Fruit fly (Drosophila melanogaster) whole organism, embryonic: Measurements from ENCODE around the gene Dpp10.
A peak's percentile ranks its signal among the peaks of the same experiment; 100 is the strongest.

ENCODE experiments used
- Aef1 ChIP-seq: fragments of 200-800 bp; sonication (Bioruptor generic); IDR thresholded peaks from 3 replicates; pipeline ENCODE4 v1.3.6; 2022; ENCODE audit warnings: missing biosample characterization, missing genetic modification characterization
- CG10543 ChIP-seq: fragments of 200-800 bp; sonication (Bioruptor generic); optimal IDR thresholded peaks from 3 replicates; lab custom pipeline; 2017; ENCODE audit warnings: missing biosample characterization, mild to moderate bottlenecking, missing genetic modification characterization, moderate library complexity
- CG10959 ChIP-seq: fragments of 200-800 bp; sonication (Bioruptor generic); IDR thresholded peaks from 2 replicates; pipeline ENCODE4 v1.3.6; 2022; ENCODE audit warnings: missing biosample characterization, missing genetic modification characterization
- CG15073 ChIP-seq: fragments of 200-800 bp; sonication (Bioruptor generic); optimal IDR thresholded peaks from 2 replicates; lab custom pipeline; 2016; ENCODE audit warnings: missing biosample characterization, missing genetic modification characterization
- CG17328 ChIP-seq: fragments of 200-800 bp; sonication (Bioruptor generic); IDR thresholded peaks from 2 replicates; pipeline ENCODE4 v1.3.6; 2022; ENCODE audit warnings: missing biosample characterization, missing genetic modification characterization
- CG17385 ChIP-seq: fragments of 200-800 bp; sonication (Bioruptor generic); optimal IDR thresholded peaks from 3 replicates; lab custom pipeline; 2018; ENCODE audit warnings: missing biosample characterization, mild to moderate bottlenecking, missing genetic modification characterization
- CG30020 ChIP-seq: fragments of 200-800 bp; optimal IDR thresholded peaks from 2 replicates; lab custom pipeline; 2019; ENCODE audit warnings: missing biosample characterization, mild to moderate bottlenecking, missing genetic modification characterization, moderate library complexity
- CG3065 ChIP-seq: fragments of 200-800 bp; sonication (Bioruptor generic); optimal IDR thresholded peaks from 2 replicates; lab custom pipeline; 2016; ENCODE audit warnings: missing biosample characterization, missing genetic modification characterization
- CG32772 ChIP-seq: fragments of 200-800 bp; sonication (Bioruptor generic); IDR thresholded peaks from 2 replicates; pipeline ENCODE4 v1.3.6; 2022; ENCODE audit warnings: missing biosample characterization, missing genetic modification characterization
- CG33557 ChIP-seq: fragments of 200-800 bp; sonication (Bioruptor generic); optimal IDR thresholded peaks from 2 replicates; lab custom pipeline; 2019; ENCODE audit warnings: missing biosample characterization, mild to moderate bottlenecking, missing genetic modification characterization, moderate library complexity
- CG34376 ChIP-seq: fragments of 200-800 bp; sonication (Bioruptor generic); optimal IDR thresholded peaks from 2 replicates; lab custom pipeline; 2018; ENCODE audit warnings: missing biosample characterization, mild to moderate bottlenecking, missing genetic modification characterization
- CG42726 ChIP-seq: fragments of 200-800 bp; sonication (Bioruptor generic); IDR thresholded peaks from 2 replicates; pipeline ENCODE4 v1.3.6; 2022; ENCODE audit warnings: missing biosample characterization, missing genetic modification characterization; ENCODE audit not compliant: partially characterized antibody
- CG4854 ChIP-seq: fragments of 200-800 bp; sonication (Bioruptor generic); optimal IDR thresholded peaks from 2 replicates; lab custom pipeline; 2016; ENCODE audit warnings: missing biosample characterization, missing genetic modification characterization, inconsistent platforms
- CG6854 ChIP-seq: fragments of 200-800 bp; sonication (Bioruptor generic); optimal IDR thresholded peaks from 3 replicates; lab custom pipeline; 2017; ENCODE audit warnings: missing biosample characterization, mild to moderate bottlenecking, missing genetic modification characterization
- CG7786 ChIP-seq: fragments of 200-800 bp; sonication (Bioruptor generic); optimal IDR thresholded peaks from 2 replicates; lab custom pipeline; 2016; ENCODE audit warnings: missing biosample characterization, missing genetic modification characterization
- CG7987 ChIP-seq: fragments of 200-800 bp; sonication (Bioruptor generic); optimal IDR thresholded peaks from 2 replicates; lab custom pipeline; 2018; ENCODE audit warnings: missing biosample characterization, mild to moderate bottlenecking, missing genetic modification characterization, moderate library complexity
- CG8359 ChIP-seq: fragments of 200-800 bp; sonication (Bioruptor generic); optimal IDR thresholded peaks from 2 replicates; lab custom pipeline; 2017; ENCODE audit warnings: missing biosample characterization, mild to moderate bottlenecking, missing genetic modification characterization, borderline replicate concordance
- CG9215 ChIP-seq: fragments of 200-800 bp; sonication (Bioruptor generic); IDR thresholded peaks from 2 replicates; pipeline ENCODE4 v1.3.6; 2022; ENCODE audit warnings: missing biosample characterization, missing genetic modification characterization
- CG9609 ChIP-seq: fragments of 200-800 bp; sonication (Bioruptor generic); optimal IDR thresholded peaks from 3 replicates; lab custom pipeline; 2016; ENCODE audit warnings: missing biosample characterization, missing genetic modification characterization
- CHES-1-like ChIP-seq: fragments of 200-800 bp; sonication (Bioruptor generic); optimal IDR thresholded peaks from 2 replicates; lab custom pipeline; 2016; ENCODE audit warnings: missing biosample characterization, missing genetic modification characterization
- Doc3 ChIP-seq: fragments of 200-800 bp; sonication (Bioruptor generic); IDR thresholded peaks from 3 replicates; pipeline ENCODE4 v1.3.6; 2022; ENCODE audit warnings: missing biosample characterization, missing genetic modification characterization; ENCODE audit not compliant: partially characterized antibody
- Dref ChIP-seq: fragments of 200-800 bp; sonication (Bioruptor generic); IDR thresholded peaks from 2 replicates; pipeline ENCODE4 v1.3.6; 2022; ENCODE audit warnings: missing biosample characterization, missing genetic modification characterization
- Ets97D ChIP-seq: fragments of 200-800 bp; sonication (Bioruptor generic); optimal IDR thresholded peaks from 3 replicates; lab custom pipeline; 2016; ENCODE audit warnings: missing biosample characterization, missing genetic modification characterization
- H2.0 ChIP-seq: fragments of 200-800 bp; sonication (Bioruptor generic); IDR thresholded peaks from 2 replicates; pipeline ENCODE4 v1.3.6; 2022; ENCODE audit warnings: missing biosample characterization, missing genetic modification characterization
- Hr51 ChIP-seq, 2 experiments: fragments of 200-800 bp; sonication (Bioruptor generic); optimal IDR thresholded peaks; 2 replicates in 1 of 2; 3 replicates in 1 of 2; lab custom pipeline; 2016 to 2018; ENCODE audit warnings: missing biosample characterization in 2 of 2, missing genetic modification characterization in 2 of 2, mild to moderate bottlenecking in 1 of 2, moderate library complexity in 1 of 2
- Hsf ChIP-seq: fragments of 200-800 bp; sonication (Bioruptor generic); optimal IDR thresholded peaks from 3 replicates; lab custom pipeline; 2016; ENCODE audit warnings: missing biosample characterization, missing genetic modification characterization
- Mad ChIP-seq: fragments of 200-800 bp; sonication (Bioruptor generic); optimal IDR thresholded peaks from 2 replicates; lab custom pipeline; 2016; ENCODE audit warnings: missing biosample characterization, missing genetic modification characterization
- Mes4 ChIP-seq: fragments of 200-800 bp; sonication (Bioruptor generic); optimal IDR thresholded peaks from 2 replicates; lab custom pipeline; 2016; ENCODE audit warnings: missing biosample characterization, missing genetic modification characterization
- Mrtf ChIP-seq: fragments of 200-800 bp; sonication (Bioruptor generic); IDR thresholded peaks from 3 replicates; pipeline ENCODE4 v1.3.6; 2022; ENCODE audit warnings: missing biosample characterization, missing genetic modification characterization
- NK7.1 ChIP-seq: fragments of 200-800 bp; sonication (Bioruptor generic); optimal IDR thresholded peaks from 3 replicates; lab custom pipeline; 2016; ENCODE audit warnings: missing biosample characterization, missing genetic modification characterization
- Nf-YC ChIP-seq: fragments of 200-800 bp; optimal IDR thresholded peaks from 3 replicates; lab custom pipeline; 2019; ENCODE audit warnings: missing biosample characterization, mild to moderate bottlenecking, missing genetic modification characterization, moderate library complexity
- Side ChIP-seq: fragments of 200-800 bp; sonication (Bioruptor generic); optimal IDR thresholded peaks from 2 replicates; lab custom pipeline; 2016; ENCODE audit warnings: missing biosample characterization, missing genetic modification characterization
- Usf ChIP-seq: fragments of 200-800 bp; sonication (Bioruptor generic); optimal IDR thresholded peaks from 2 replicates; lab custom pipeline; 2017; ENCODE audit warnings: missing genotype, missing biosample characterization, missing genetic modification characterization
- Xbp1 ChIP-seq: fragments of 200-800 bp; sonication (Bioruptor generic); optimal IDR thresholded peaks from 3 replicates; lab custom pipeline; 2016; ENCODE audit warnings: missing biosample characterization, mild to moderate bottlenecking, missing genetic modification characterization
- ap ChIP-seq: fragments of 200-800 bp; sonication (Bioruptor generic); IDR thresholded peaks from 2 replicates; pipeline ENCODE4 v1.3.6; 2022; ENCODE audit warnings: missing biosample characterization, missing genetic modification characterization
- bsh ChIP-seq, 2 experiments: fragments of 200-800 bp; sonication (Bioruptor generic); optimal IDR thresholded peaks; 2 replicates each; lab custom pipeline; 2017 to 2018; ENCODE audit warnings: mild to moderate bottlenecking in 2 of 2, missing biosample characterization in 2 of 2, missing genetic modification characterization in 2 of 2, moderate library complexity in 1 of 2
- btn ChIP-seq: fragments of 200-800 bp; sonication (Bioruptor generic); optimal IDR thresholded peaks from 2 replicates; lab custom pipeline; 2016; ENCODE audit warnings: missing biosample characterization, missing genetic modification characterization
- ci ChIP-seq: fragments of 200-800 bp; sonication (Bioruptor generic); IDR thresholded peaks from 3 replicates; pipeline ENCODE4 v1.3.6; 2022; ENCODE audit warnings: missing biosample characterization, missing genetic modification characterization
- crp ChIP-seq, 2 experiments: fragments of 200-800 bp; sonication (Bioruptor generic); optimal IDR thresholded peaks; 2 replicates in 1 of 2; 3 replicates in 1 of 2; lab custom pipeline; 2017; ENCODE audit warnings: missing biosample characterization in 2 of 2, missing genetic modification characterization in 2 of 2, mild to moderate bottlenecking in 1 of 2, moderate library complexity in 1 of 2
- dati ChIP-seq: fragments of 200-800 bp; sonication (Bioruptor generic); IDR thresholded peaks from 2 replicates; pipeline ENCODE4 v1.3.6; 2022; ENCODE audit warnings: missing biosample characterization, missing genetic modification characterization
- grn ChIP-seq: fragments of 200-800 bp; sonication (Bioruptor generic); optimal IDR thresholded peaks from 3 replicates; lab custom pipeline; 2017; ENCODE audit warnings: missing biosample characterization, missing genetic modification characterization
- mld ChIP-seq: fragments of 200-800 bp; sonication (Bioruptor generic); IDR thresholded peaks from 3 replicates; pipeline ENCODE4 v1.3.6; 2022; ENCODE audit warnings: missing biosample characterization, missing genetic modification characterization; ENCODE audit not compliant: partially characterized antibody
- nau ChIP-seq: fragments of 200-800 bp; sonication (Bioruptor generic); optimal IDR thresholded peaks from 3 replicates; lab custom pipeline; 2017; ENCODE audit warnings: missing biosample characterization, mild to moderate bottlenecking, missing genetic modification characterization, missing genetic modification reagents
- p53 ChIP-seq: fragments of 200-800 bp; sonication (Bioruptor generic); optimal IDR thresholded peaks from 2 replicates; lab custom pipeline; 2016; ENCODE audit warnings: missing biosample characterization, missing genetic modification characterization
- sr ChIP-seq: fragments of 200-800 bp; sonication (Bioruptor generic); IDR thresholded peaks from 3 replicates; pipeline ENCODE4 v1.3.6; 2022; ENCODE audit warnings: missing biosample characterization, missing genetic modification characterization
- tgo ChIP-seq: fragments of 200-800 bp; sonication (Bioruptor generic); IDR thresholded peaks from 3 replicates; pipeline ENCODE4 v1.3.6; 2022; ENCODE audit warnings: missing biosample characterization, missing genetic modification characterization
- tio ChIP-seq: fragments of 200-800 bp; sonication (Bioruptor generic); optimal IDR thresholded peaks from 2 replicates; lab custom pipeline; 2017; ENCODE audit warnings: missing biosample characterization, missing genetic modification characterization, inconsistent platforms
- twi ChIP-seq: fragments of 200-800 bp; optimal IDR thresholded peaks from 2 replicates; lab custom pipeline; 2019; ENCODE audit warnings: missing biosample characterization, mild to moderate bottlenecking, missing genetic modification characterization, moderate library complexity

Gene Dpp10

dm6 chr2L:6557429-6558384, 43.2 kb downstream of the Dpp10 start, which contains the start of the genes IFT52 and COX5B (continued):
- TF ChIP-seq CG42726 (GFP tag; lab: Robert Waterston, UW) (peak; percentile 50; the same call in 1 of the 2 replicates), CG15073 (no peak), Mes4 (GFP tag; lab: Kevin White, UChicago) (no peak), tio (GFP tag; lab: Kevin White, UChicago) (no peak), Doc3 (GFP tag; lab: Robert Waterston, UW) (peak; percentile 49; the same call in 1 of the 3 replicates), bsh (GFP tag; optimal IDR thresholded peaks at IDR 0.05; lab: Kevin White, UChicago) (peak in 1 of 2 experiments; percentile 40), CG9609 (GFP tag; lab: Kevin White, UChicago) (no peak), CG7786 (GFP tag; lab: Kevin White, UChicago) (no peak), grn (GFP tag; lab: Kevin White, UChicago) (peak; percentile 14), CG10959 (GFP tag; lab: Robert Waterston, UW) (no peak), CHES-1-like (GFP tag; lab: Kevin White, UChicago) (no peak), CG9215 (peak; percentile 66), CG6854 (GFP tag; lab: Kevin White, UChicago) (no peak), ci (GFP tag; lab: Robert Waterston, UW) (peak; percentile 10; the same call in 1 of the 3 replicates), Nf-YC (tag; lab: Kevin White, UChicago) (peak; percentile 58), Hsf (peak; percentile 82), Aef1 (GFP tag; lab: Robert Waterston, UW) (peak; percentile 53; the same call in 2 of the 3 replicates), ap (GFP tag; lab: Robert Waterston, UW) (no peak), tgo (GFP tag; lab: Robert Waterston, UW) (peak; percentile 42; the same call in 1 of the 3 replicates), Usf (peak; percentile 24), CG4854 (GFP tag; lab: Kevin White, UChicago) (peak; percentile 77), Hr51 (GFP tag; optimal IDR thresholded peaks at IDR 0.05; lab: Kevin White, UChicago) (peak; percentile 18 to 60), twi (tag; lab: Kevin White, UChicago) (peak; percentile 20), nau (peak; percentile 30), Xbp1 (GFP tag; lab: Kevin White, UChicago) (peak; percentile 87), NK7.1 (GFP tag; lab: Kevin White, UChicago) (peak; percentile 37), Ets97D (GFP tag; lab: Kevin White, UChicago) (peak; percentile 82), CG33557 (GFP tag; lab: Kevin White, UChicago) (no peak), dati (no peak), sr (GFP tag; lab: Robert Waterston, UW) (no peak), H2.0 (peak; percentile 59; the same call in 1 of the 2 replicates), CG34376 (GFP tag; lab: Kevin White, UChicago) (peak; percentile 40), CG10543 (no peak), mld (no peak), CG3065 (GFP tag; lab: Kevin White, UChicago) (no peak), CG17328 (GFP tag; lab: Robert Waterston, UW) (peak; percentile 46), CG8359 (no peak), CG30020 (tag; lab: Kevin White, UChicago) (peak; percentile 46), Mrtf (GFP tag; lab: Robert Waterston, UW) (peak; percentile 30; the same call in 1 of the 3 replicates), Dref (GFP tag; lab: Robert Waterston, UW) (peak; percentile 63), Mad (GFP tag; lab: Kevin White, UChicago) (peak; percentile 66), CG17385 (GFP tag; lab: Kevin White, UChicago) (no peak), CG32772 (GFP tag; lab: Robert Waterston, UW) (peak; percentile 71), btn (GFP tag; lab: Kevin White, UChicago) (no peak), Side (peak; percentile 40), crp (GFP tag; optimal IDR thresholded peaks at IDR 0.05; lab: Kevin White, UChicago) (peak in 1 of 2 experiments; percentile 28), CG7987 (GFP tag; lab: Kevin White, UChicago) (peak; percentile 57), p53 (GFP tag; lab: Kevin White, UChicago) (peak; percentile 52)
